Fruit fly (Drosophila melanogaster) whole organism, embryonic: Measurements from ENCODE around the gene CG32369.

ENCODE experiments used
- Awh ChIP-seq: fragments of 200-800 bp; sonication (Bioruptor generic); IDR thresholded peaks from 2 replicates; pipeline ENCODE4, ENCODE4 v1.3.6; 2022; ENCODE audit warnings: missing biosample characterization, missing genetic modification characterization
- BEAF-32 ChIP-seq: fragments of 200-800 bp; sonication (Bioruptor generic); optimal IDR thresholded peaks from 3 replicates; lab custom pipeline; 2017; ENCODE audit warnings: missing biosample characterization, missing genetic modification characterization, mild to moderate bottlenecking, moderate library complexity, missing genetic modification reagents
- Bgb ChIP-seq: fragments of 200-800 bp; sonication (Bioruptor generic); IDR thresholded peaks from 2 replicates; pipeline ENCODE4 v1.3.6; 2022; ENCODE audit warnings: missing biosample characterization, missing genetic modification characterization; ENCODE audit not compliant: partially characterized antibody
- Bteb2 ChIP-seq: fragments of 200-800 bp; sonication (Bioruptor generic); optimal IDR thresholded peaks from 2 replicates; lab custom pipeline; 2016; ENCODE audit warnings: missing biosample characterization, missing genetic modification characterization
- CG10462 ChIP-seq: fragments of 200-800 bp; sonication (Bioruptor generic); optimal IDR thresholded peaks from 2 replicates; lab custom pipeline; 2016; ENCODE audit warnings: missing biosample characterization, missing genetic modification characterization
- CG10959 ChIP-seq: fragments of 200-800 bp; sonication (Bioruptor generic); IDR thresholded peaks from 2 replicates; pipeline ENCODE4 v1.3.6; 2022; ENCODE audit warnings: missing biosample characterization, missing genetic modification characterization
- CG12942 ChIP-seq: fragments of 200-800 bp; sonication (Bioruptor generic); optimal IDR thresholded peaks from 3 replicates; lab custom pipeline; 2016; ENCODE audit warnings: missing biosample characterization, missing genetic modification characterization
- CG13287 ChIP-seq: fragments of 200-800 bp; sonication (Bioruptor generic); IDR thresholded peaks from 2 replicates; pipeline ENCODE4 v1.3.6; 2022; ENCODE audit warnings: missing biosample characterization, missing genetic modification characterization; ENCODE audit not compliant: partially characterized antibody
- CG13775 ChIP-seq: fragments of 200-800 bp; sonication (Bioruptor generic); optimal IDR thresholded peaks from 3 replicates; lab custom pipeline; 2017; ENCODE audit warnings: missing biosample characterization, mild to moderate bottlenecking, missing genetic modification characterization
- CG13894 ChIP-seq: fragments of 200-800 bp; sonication (Bioruptor generic); optimal IDR thresholded peaks from 3 replicates; lab custom pipeline; 2018; ENCODE audit warnings: missing biosample characterization, mild to moderate bottlenecking, missing genetic modification characterization, moderate library complexity
- CG14441 ChIP-seq: fragments of 200-800 bp; sonication (Bioruptor generic); IDR thresholded peaks from 2 replicates; pipeline ENCODE4 v1.3.6; 2022; ENCODE audit warnings: missing biosample characterization, missing genetic modification characterization
- CG14860 ChIP-seq: fragments of 200-800 bp; sonication (Bioruptor generic); IDR thresholded peaks from 3 replicates; pipeline ENCODE4 v1.3.6; 2022; ENCODE audit warnings: missing biosample characterization, missing genetic modification characterization; ENCODE audit not compliant: partially characterized antibody
- CG15073 ChIP-seq: fragments of 200-800 bp; sonication (Bioruptor generic); optimal IDR thresholded peaks from 2 replicates; lab custom pipeline; 2016; ENCODE audit warnings: missing biosample characterization, missing genetic modification characterization
- CG16779 ChIP-seq: fragments of 200-800 bp; sonication (Bioruptor generic); IDR thresholded peaks from 2 replicates; pipeline ENCODE4 v1.3.6; 2022; ENCODE audit warnings: missing biosample characterization, missing genetic modification characterization
- CG17186 ChIP-seq: fragments of 200-800 bp; sonication (Bioruptor generic); optimal IDR thresholded peaks from 3 replicates; lab custom pipeline; 2017; ENCODE audit warnings: missing biosample characterization, missing genetic modification reagents, missing genetic modification characterization
- CG18764 ChIP-seq: fragments of 200-800 bp; sonication (Bioruptor generic); optimal IDR thresholded peaks from 3 replicates; lab custom pipeline; 2016; ENCODE audit warnings: missing biosample characterization, missing genetic modification characterization
- CG2116 ChIP-seq: fragments of 200-800 bp; sonication (Bioruptor generic); optimal IDR thresholded peaks from 3 replicates; lab custom pipeline; 2018; ENCODE audit warnings: missing biosample characterization, mild to moderate bottlenecking, missing genetic modification characterization
- CG2889 ChIP-seq: fragments of 200-800 bp; sonication (Bioruptor generic); IDR thresholded peaks from 3 replicates; pipeline ENCODE4 v1.3.6; 2022; ENCODE audit warnings: missing biosample characterization, missing genetic modification characterization
- CG34224 ChIP-seq: fragments of 200-800 bp; sonication (Bioruptor generic); IDR thresholded peaks from 3 replicates; pipeline ENCODE4 v1.3.6; 2022; ENCODE audit warnings: missing biosample characterization, missing genetic modification characterization; ENCODE audit not compliant: partially characterized antibody
- CG6254 ChIP-seq: fragments of 200-800 bp; sonication (Bioruptor generic); optimal IDR thresholded peaks from 3 replicates; lab custom pipeline; 2017; ENCODE audit warnings: mild to moderate bottlenecking, missing biosample characterization, missing genetic modification reagents, missing genetic modification characterization
- CG8290 ChIP-seq, 3 experiments: fragments of 200-800 bp; sonication (Bioruptor generic); optimal IDR thresholded peaks; 2 replicates each; lab custom pipeline; 2016 to 2019; ENCODE audit warnings: missing biosample characterization in 3 of 3, missing genetic modification characterization in 3 of 3, mild to moderate bottlenecking in 2 of 3, moderate library complexity in 1 of 3
- Dll ChIP-seq: fragments of 200-800 bp; sonication (Bioruptor generic); IDR thresholded peaks from 4 replicates; pipeline ENCODE4 v1.3.6; 2022; ENCODE audit warnings: missing biosample characterization, missing genetic modification characterization; ENCODE audit not compliant: partially characterized antibody
- Ets97D ChIP-seq: fragments of 200-800 bp; sonication (Bioruptor generic); optimal IDR thresholded peaks from 3 replicates; lab custom pipeline; 2016; ENCODE audit warnings: missing biosample characterization, missing genetic modification characterization
- H2.0 ChIP-seq: fragments of 200-800 bp; sonication (Bioruptor generic); IDR thresholded peaks from 2 replicates; pipeline ENCODE4 v1.3.6; 2022; ENCODE audit warnings: missing biosample characterization, missing genetic modification characterization
- HLH4C ChIP-seq: fragments of 200-800 bp; sonication (Bioruptor generic); IDR thresholded peaks from 3 replicates; pipeline ENCODE4 v1.3.6; 2022; ENCODE audit warnings: missing biosample characterization, missing genetic modification characterization; ENCODE audit not compliant: partially characterized antibody
- HLHmδ ChIP-seq: fragments of 200-800 bp; sonication (Bioruptor generic); optimal IDR thresholded peaks from 2 replicates; lab custom pipeline; 2018; ENCODE audit warnings: missing biosample characterization, mild to moderate bottlenecking, missing genetic modification characterization, moderate library complexity
- HmgZ ChIP-seq: fragments of 200-800 bp; sonication (Bioruptor generic); optimal IDR thresholded peaks from 2 replicates; lab custom pipeline; 2018; ENCODE audit warnings: missing biosample characterization, mild to moderate bottlenecking, missing genetic modification characterization
- Lim3 ChIP-seq: fragments of 200-800 bp; sonication (Bioruptor generic); IDR thresholded peaks from 2 replicates; pipeline ENCODE4 v1.3.6; 2022; ENCODE audit warnings: missing biosample characterization, missing genetic modification characterization
- Meics ChIP-seq: fragments of 200-800 bp; sonication (Bioruptor generic); optimal IDR thresholded peaks from 2 replicates; lab custom pipeline; 2017; ENCODE audit warnings: missing biosample characterization, mild to moderate bottlenecking, missing genetic modification characterization
- Myb ChIP-seq: fragments of 200-800 bp; sonication (Bioruptor generic); optimal IDR thresholded peaks from 2 replicates; lab custom pipeline; 2016; ENCODE audit warnings: missing biosample characterization, missing genetic modification characterization
- NfI ChIP-seq: fragments of 200-800 bp; sonication (Bioruptor generic); optimal IDR thresholded peaks from 3 replicates; lab custom pipeline; 2018; ENCODE audit warnings: missing biosample characterization, mild to moderate bottlenecking, missing genetic modification characterization, moderate library complexity
- Ravus ChIP-seq: fragments of 200-800 bp; sonication (Bioruptor generic); IDR thresholded peaks from 2 replicates; pipeline ENCODE4 v1.3.6; 2022; ENCODE audit warnings: missing biosample characterization, missing genetic modification characterization
- Scr ChIP-seq: fragments of 200-800 bp; sonication (Bioruptor generic); IDR thresholded peaks from 2 replicates; pipeline ENCODE4 v1.3.6; 2022; ENCODE audit warnings: missing biosample characterization, missing genetic modification characterization; ENCODE audit not compliant: partially characterized antibody
- Sin3A ChIP-seq: fragments of >200 bp; optimal IDR thresholded peaks from 2 replicates; lab custom pipeline; 2018
- ac ChIP-seq: fragments of 200-800 bp; sonication (Bioruptor generic); optimal IDR thresholded peaks from 3 replicates; lab custom pipeline; 2017; ENCODE audit warnings: missing biosample characterization, mild to moderate bottlenecking, missing genetic modification characterization
- ash1 ChIP-seq: fragments of 200-800 bp; sonication (Bioruptor generic); optimal IDR thresholded peaks from 2 replicates; lab custom pipeline; 2018; ENCODE audit warnings: missing biosample characterization, mild to moderate bottlenecking, missing genetic modification characterization
- dati ChIP-seq: fragments of 200-800 bp; sonication (Bioruptor generic); IDR thresholded peaks from 2 replicates; pipeline ENCODE4 v1.3.6; 2022; ENCODE audit warnings: missing biosample characterization, missing genetic modification characterization
- dmrt11E ChIP-seq: fragments of 200-800 bp; sonication (Bioruptor generic); optimal IDR thresholded peaks from 3 replicates; lab custom pipeline; 2018; ENCODE audit warnings: missing biosample characterization, mild to moderate bottlenecking, missing genetic modification characterization, moderate library complexity
- hth ChIP-seq: fragments of >200 bp; optimal IDR thresholded peaks from 2 replicates; lab custom pipeline; 2017; ENCODE audit warnings: inconsistent platforms
- kni ChIP-seq: fragments of 200-800 bp; sonication (Bioruptor generic); optimal IDR thresholded peaks from 3 replicates; lab custom pipeline; 2017; ENCODE audit warnings: mild to moderate bottlenecking, missing biosample characterization, missing genetic modification reagents, missing genetic modification characterization
- lola ChIP-seq, 3 experiments: fragments of >200 bp in 2 of 3; fragments of 200-800 bp in 1 of 3; sonication (Bioruptor generic) in 1 of 3; optimal IDR thresholded peaks; 2 replicates each; lab custom pipeline; 2017 to 2019; ENCODE audit warnings: missing biosample characterization in 3 of 3, missing genetic modification characterization in 3 of 3, mild to moderate bottlenecking in 1 of 3, moderate library complexity in 1 of 3
- nerfin-2 ChIP-seq: fragments of 200-800 bp; sonication (Bioruptor generic); IDR thresholded peaks from 2 replicates; pipeline ENCODE4 v1.3.6; 2022; ENCODE audit warnings: missing biosample characterization, missing genetic modification characterization; ENCODE audit not compliant: partially characterized antibody
- ranshi ChIP-seq: fragments of 200-800 bp; sonication (Bioruptor generic); IDR thresholded peaks from 2 replicates; pipeline ENCODE4 v1.3.6; 2022; ENCODE audit warnings: missing biosample characterization, missing genetic modification characterization
- sisA ChIP-seq: fragments of 200-800 bp; sonication (Bioruptor generic); IDR thresholded peaks from 2 replicates; pipeline ENCODE4 v1.3.6; 2022; ENCODE audit warnings: missing biosample characterization, missing genetic modification characterization
- ssp ChIP-seq: fragments of 200-800 bp; sonication (Bioruptor generic); IDR thresholded peaks from 2 replicates; pipeline ENCODE4 v1.3.6; 2022; ENCODE audit warnings: missing biosample characterization, missing genetic modification characterization
- tna ChIP-seq: fragments of 200-800 bp; sonication (Bioruptor generic); IDR thresholded peaks from 2 replicates; pipeline ENCODE4 v1.3.6; 2022; ENCODE audit warnings: missing biosample characterization, missing genetic modification characterization; ENCODE audit not compliant: partially characterized antibody
- toy ChIP-seq: fragments of 200-800 bp; sonication (Bioruptor generic); IDR thresholded peaks from 2 replicates; pipeline ENCODE4 v1.3.6; 2022; ENCODE audit warnings: missing biosample characterization, missing genetic modification characterization
- trh ChIP-seq: fragments of 200-800 bp; sonication (Bioruptor generic); optimal IDR thresholded peaks from 2 replicates; lab custom pipeline; 2016; ENCODE audit warnings: missing biosample characterization, missing genetic modification characterization
- vnd ChIP-seq: fragments of 200-800 bp; sonication (Bioruptor generic); IDR thresholded peaks from 3 replicates; pipeline ENCODE4 v1.3.6; 2022; ENCODE audit warnings: missing biosample characterization, missing genetic modification characterization; ENCODE audit not compliant: partially characterized antibody

Gene CG32369

DNA sequence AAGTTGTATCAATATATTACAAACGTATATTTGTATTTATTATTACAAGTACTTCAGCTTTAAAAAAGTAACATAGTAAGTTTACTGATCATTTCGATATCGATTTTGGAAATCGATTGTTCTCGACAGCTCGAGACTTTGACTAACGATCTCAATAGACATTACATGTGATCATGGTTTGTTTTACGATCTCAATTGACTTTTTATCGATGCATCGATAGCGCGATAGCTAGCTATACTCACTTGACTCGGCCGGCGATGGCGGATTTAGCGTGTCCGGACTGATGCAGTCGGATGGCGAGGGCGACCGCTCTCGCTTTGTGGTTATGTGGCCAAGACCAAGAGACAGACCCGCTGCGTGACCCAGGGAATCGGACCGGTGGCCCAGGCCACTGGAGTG lies 7.6 kb upstream of the CG32369 start:
- peak; percentile 68 for TF ChIP-seq Bgb
- no peak for TF ChIP-seq CG2116
- TF ChIP-seq CG34224 (GFP tag; lab: Robert Waterston, UW), result no peak
- no peak for TF ChIP-seq CG8290 (GFP tag; optimal IDR thresholded peaks at IDR 0.05; lab: Kevin White, UChicago)
- peak in 1 of 2 experiments; percentile 22 for TF ChIP-seq CG8290 (tag; optimal IDR thresholded peaks at IDR 0.05; lab: Kevin White, UChicago)
- TF ChIP-seq CG10462 (GFP tag; lab: Kevin White, UChicago), result no peak
- TF ChIP-seq ash1 (GFP tag; lab: Kevin White, UChicago), result no peak
- 0 out of 2 replicates have a peak, but pooled peaks have one; percentile 20 for TF ChIP-seq Awh (GFP tag; lab: Robert Waterston, UW)
- no peak for TF ChIP-seq CG6254 (GFP tag; lab: Kevin White, UChicago)
- TF ChIP-seq CG15073 (GFP tag; lab: Kevin White, UChicago), result no peak
- TF ChIP-seq ssp, result no peak
- TF ChIP-seq hth (lab: Kevin White, UChicago), result no peak
- TF ChIP-seq Sin3A, result no peak
- TF ChIP-seq Ets97D (GFP tag; lab: Kevin White, UChicago), result no peak
- no peak for TF ChIP-seq BEAF-32
- no peak for TF ChIP-seq toy (GFP tag; lab: Robert Waterston, UW)
- TF ChIP-seq CG18764 (GFP tag; lab: Kevin White, UChicago), result no peak
- TF ChIP-seq Dll (GFP tag; lab: Robert Waterston, UW), result 0 out of 4 replicates have a peak, but pooled peaks have one; percentile 22
- TF ChIP-seq CG13287 (GFP tag; lab: Robert Waterston, UW), result peak; percentile 65
- TF ChIP-seq lola (GFP tag; optimal IDR thresholded peaks at IDR 0.05; lab: Kevin White, UChicago), result no peak
- TF ChIP-seq sisA, result no peak
- peak; percentile 39; the same call in 2 of the 3 replicates for TF ChIP-seq CG14860
- no peak for TF ChIP-seq kni
- TF ChIP-seq CG2889, result 0 out of 3 replicates have a peak, but pooled peaks have one; percentile 23
- TF ChIP-seq CG14441 (GFP tag; lab: Robert Waterston, UW), result no peak
- TF ChIP-seq dati (GFP tag; lab: Robert Waterston, UW), result no peak
- no peak for TF ChIP-seq NfI (GFP tag; lab: Kevin White, UChicago)
- TF ChIP-seq Lim3, result no peak
- peak; percentile 65 for TF ChIP-seq HLH4C (GFP tag; lab: Robert Waterston, UW)
- no peak for TF ChIP-seq CG17186 (GFP tag; lab: Kevin White, UChicago)
- TF ChIP-seq ranshi (GFP tag; lab: Robert Waterston, UW), result no peak
- TF ChIP-seq CG12942 (GFP tag; lab: Kevin White, UChicago), result no peak
- no peak for TF ChIP-seq dmrt11E (tag; lab: Kevin White, UChicago)
- no peak for TF ChIP-seq CG10959 (GFP tag; lab: Robert Waterston, UW)
- peak; percentile 59 for TF ChIP-seq Scr (GFP tag; lab: Robert Waterston, UW)
- TF ChIP-seq HLHmδ (GFP tag; lab: Kevin White, UChicago), result no peak
- 0 out of 2 replicates have a peak, but pooled peaks have one; percentile 13 for TF ChIP-seq nerfin-2 (GFP tag; lab: Robert Waterston, UW)
- TF ChIP-seq CG13894 (tag; lab: Kevin White, UChicago), result no peak
- TF ChIP-seq HmgZ, result no peak
- no peak for TF ChIP-seq trh (GFP tag; lab: Kevin White, UChicago)
- TF ChIP-seq CG13775 (GFP tag; lab: Kevin White, UChicago), result no peak
- no peak for TF ChIP-seq Meics
- no peak for TF ChIP-seq Bteb2 (GFP tag; lab: Kevin White, UChicago)
- peak; percentile 37; the same call in 1 of the 3 replicates for TF ChIP-seq vnd (GFP tag; lab: Robert Waterston, UW)
- no peak for TF ChIP-seq Ravus (GFP tag; lab: Robert Waterston, UW)
- TF ChIP-seq H2.0 (GFP tag; lab: Robert Waterston, UW), result no peak
- TF ChIP-seq Myb (GFP tag; lab: Kevin White, UChicago), result no peak
- peak; percentile 13; the same call in 1 of the 2 replicates for TF ChIP-seq tna (GFP tag; lab: Robert Waterston, UW)
- TF ChIP-seq CG16779, result no peak
- TF ChIP-seq ac (GFP tag; lab: Kevin White, UChicago), result no peak
